Fruit fly (Drosophila melanogaster): ENCODE results near the gene CG42342.

DNA sequence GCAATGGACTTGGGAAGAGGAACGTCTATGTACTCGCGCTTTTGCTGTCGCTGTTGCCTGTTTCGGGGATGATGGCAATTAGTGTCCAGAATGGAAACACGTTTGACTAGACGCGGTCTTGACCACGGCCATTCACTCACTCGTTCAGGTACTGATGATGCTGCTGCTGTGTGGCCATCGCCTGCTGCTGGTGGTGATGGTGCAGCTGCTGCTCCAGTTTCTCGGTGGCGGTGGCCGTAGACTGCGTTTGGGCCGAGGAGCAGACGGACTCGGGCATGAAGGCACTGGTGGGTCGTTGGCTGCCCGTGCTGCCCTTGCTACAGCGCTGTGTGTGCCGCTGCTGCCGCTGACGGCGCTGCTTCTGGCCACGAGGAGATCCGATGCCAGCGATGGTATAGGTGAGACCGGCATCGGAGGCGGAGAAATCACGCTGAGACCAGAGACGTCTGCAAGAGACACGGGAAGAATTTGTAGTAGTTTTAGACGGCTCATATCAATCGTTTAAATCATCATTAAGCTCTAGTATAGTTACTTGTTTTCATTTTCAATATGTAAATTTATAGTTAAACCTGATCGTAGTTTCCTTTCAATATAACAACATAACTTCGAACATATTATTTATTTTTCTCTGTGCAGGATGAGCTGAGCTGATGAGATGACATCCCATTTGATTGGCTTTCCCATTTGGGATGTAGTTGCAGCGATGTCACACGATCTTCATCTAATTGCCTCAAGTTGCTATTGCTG lies 16.9 kb upstream of the CG42342 start:
- no peak for TF ChIP-seq Abd-B (GFP tag; optimal IDR thresholded peaks at IDR 0.05)
- no peak for TF ChIP-seq foxo (GFP tag; optimal IDR thresholded peaks at IDR 0.05)
- TF ChIP-seq rgr (GFP tag; optimal IDR thresholded peaks at IDR 0.05) = no peak
- TF ChIP-seq Vsx2 (GFP tag; optimal IDR thresholded peaks at IDR 0.05; ENCODE audit: partially characterized antibody) = no peak

Measured in whole organism, wandering third instar larva.